Worm (Caenorhabditis elegans) whole organism, L3 larva: ENCODE data around the gene ift-74.

Source experiments
- ZK546.5 ChIP-seq: sonication (generic microtip); optimal IDR thresholded peaks from 2 replicates; lab custom pipeline; 2017; ENCODE audit warnings: missing biosample characterization, missing genetic modification characterization
- aly-2 ChIP-seq: fragments of 150-350 bp; optimal IDR thresholded peaks from 2 replicates; lab custom pipeline; 2014; ENCODE audit warnings: missing biosample characterization, missing genetic modification characterization
- ama-1 ChIP-seq: fragments of 150-350 bp; optimal IDR thresholded peaks from 2 replicates; lab custom pipeline; 2018
- ceh-28 ChIP-seq: fragments of 150-350 bp; optimal IDR thresholded peaks from 2 replicates; lab custom pipeline; 2014; ENCODE audit warnings: missing biosample characterization, missing genetic modification reagents, missing genetic modification characterization
- ceh-82 ChIP-seq: fragments of 150-350 bp; optimal IDR thresholded peaks from 2 replicates; lab custom pipeline; 2014; ENCODE audit warnings: missing biosample characterization, missing genetic modification characterization
- ceh-9 ChIP-seq: sonication (generic microtip); optimal IDR thresholded peaks from 2 replicates; lab custom pipeline; 2018; ENCODE audit warnings: missing biosample characterization, missing genetic modification characterization
- daf-12 ChIP-seq: fragments of 150-350 bp; optimal IDR thresholded peaks from 2 replicates; lab custom pipeline; 2014; ENCODE audit warnings: missing biosample characterization, missing genetic modification reagents, missing genetic modification characterization
- egl-5 ChIP-seq: fragments of 150-350 bp; optimal IDR thresholded peaks from 2 replicates; lab custom pipeline; 2017; ENCODE audit warnings: missing biosample characterization, missing genetic modification reagents, missing genetic modification characterization, inconsistent platforms
- elt-1 ChIP-seq: fragments of 150-350 bp; optimal IDR thresholded peaks from 2 replicates; lab custom pipeline; 2014; ENCODE audit warnings: missing biosample characterization, missing genetic modification characterization
- elt-2 ChIP-seq: sonication (generic microtip); optimal IDR thresholded peaks from 2 replicates; lab custom pipeline; 2016; ENCODE audit warnings: missing genetic modification reagents, mild to moderate bottlenecking, missing genetic modification characterization, missing compliant biosample characterization
- elt-3 ChIP-seq, 3 experiments: fragments of 150-350 bp in 1 of 3; sonication (generic microtip) in 2 of 3; optimal IDR thresholded peaks; 2 replicates in 2 of 3; 4 replicates in 1 of 3; lab custom pipeline; 2014 to 2017; ENCODE audit warnings: missing biosample characterization in 3 of 3, missing genetic modification characterization in 3 of 3
- eor-1 ChIP-seq, 2 experiments: fragments of 150-350 bp; optimal IDR thresholded peaks; 2 replicates each; lab custom pipeline; 2014 to 2018; ENCODE audit warnings: missing biosample characterization in 2 of 2, missing genetic modification characterization in 2 of 2
- fos-1 ChIP-seq: fragments of 150-350 bp; optimal IDR thresholded peaks from 2 replicates; lab custom pipeline; 2014; ENCODE audit warnings: missing biosample characterization, missing genetic modification characterization
- jun-1 ChIP-seq: fragments of 150-350 bp; optimal IDR thresholded peaks from 2 replicates; lab custom pipeline; 2014; ENCODE audit warnings: missing biosample characterization, missing genetic modification reagents, missing genetic modification characterization
- lin-15B ChIP-seq: fragments of 150-350 bp; optimal IDR thresholded peaks from 2 replicates; lab custom pipeline; 2014; ENCODE audit warnings: missing biosample characterization, missing genetic modification characterization
- lin-39 ChIP-seq: fragments of 150-350 bp; optimal IDR thresholded peaks from 2 replicates; lab custom pipeline; 2018; ENCODE audit warnings: missing biosample characterization, missing genetic modification reagents, missing genetic modification characterization
- lsy-12 ChIP-seq: sonication (generic microtip); optimal IDR thresholded peaks from 2 replicates; lab custom pipeline; 2016; ENCODE audit warnings: mild to moderate bottlenecking, missing genetic modification characterization, missing compliant biosample characterization
- mdl-1 ChIP-seq: fragments of 150-350 bp; optimal IDR thresholded peaks from 2 replicates; lab custom pipeline; 2014; ENCODE audit warnings: missing biosample characterization, missing genetic modification characterization
- mml-1 ChIP-seq: fragments of 150-350 bp; sonication (generic microtip); optimal IDR thresholded peaks from 3 replicates; lab custom pipeline; 2014; ENCODE audit warnings: missing biosample characterization, missing genetic modification characterization
- nfya-1 ChIP-seq: sonication (generic microtip); optimal IDR thresholded peaks from 2 replicates; lab custom pipeline; 2017; ENCODE audit warnings: missing genetic modification characterization, mild to moderate bottlenecking, missing compliant biosample characterization, antibody characterized with exemption, moderate library complexity; ENCODE audit not compliant: insufficient read depth
- nhr-11 ChIP-seq: fragments of 150-350 bp; optimal IDR thresholded peaks from 2 replicates; lab custom pipeline; 2014; ENCODE audit warnings: missing biosample characterization, missing genetic modification characterization
- nhr-12 ChIP-seq: fragments of 150-350 bp; optimal IDR thresholded peaks from 2 replicates; lab custom pipeline; 2014; ENCODE audit warnings: missing biosample characterization, missing genetic modification characterization
- nhr-237 ChIP-seq: fragments of 150-350 bp; optimal IDR thresholded peaks from 2 replicates; lab custom pipeline; 2014; ENCODE audit warnings: missing biosample characterization, missing genetic modification characterization
- nhr-25 ChIP-seq: sonication (generic microtip); optimal IDR thresholded peaks from 2 replicates; lab custom pipeline; 2017; ENCODE audit warnings: missing biosample characterization, missing genetic modification characterization
- nhr-28 ChIP-seq: fragments of 150-350 bp; optimal IDR thresholded peaks from 2 replicates; lab custom pipeline; 2014; ENCODE audit warnings: missing biosample characterization, missing genetic modification characterization
- nhr-76 ChIP-seq: fragments of 150-350 bp; sonication (generic microtip); optimal IDR thresholded peaks from 5 replicates; lab custom pipeline; 2014; ENCODE audit warnings: missing biosample characterization, missing genetic modification characterization
- pha-4 ChIP-seq: fragments of 150-350 bp; optimal IDR thresholded peaks from 2 replicates; lab custom pipeline; 2014; ENCODE audit warnings: missing biosample characterization, missing genetic modification reagents, missing genetic modification characterization
- sea-2 ChIP-seq: fragments of 150-350 bp; sonication (generic microtip); optimal IDR thresholded peaks from 4 replicates; lab custom pipeline; 2014; ENCODE audit warnings: missing biosample characterization, missing genetic modification reagents, missing genetic modification characterization
- skn-1 ChIP-seq: fragments of 150-350 bp; optimal IDR thresholded peaks from 2 replicates; lab custom pipeline; 2014; ENCODE audit warnings: missing biosample characterization, missing genetic modification characterization
- unc-39 ChIP-seq: sonication (generic microtip); optimal IDR thresholded peaks from 4 replicates; lab custom pipeline; 2017; ENCODE audit warnings: missing biosample characterization, missing genetic modification characterization
- zag-1 ChIP-seq: fragments of 150-350 bp; optimal IDR thresholded peaks from 2 replicates; lab custom pipeline; 2014; ENCODE audit warnings: missing biosample characterization, missing genetic modification characterization
- ztf-4 ChIP-seq: fragments of 150-350 bp; optimal IDR thresholded peaks from 2 replicates; lab custom pipeline; 2014; ENCODE audit warnings: missing biosample characterization, missing genetic modification characterization

ift-74 gene

ce11 chrII:6642651-6643167 is 37.1 kb upstream of the ift-74 start, which contains the start of gene T19D12.6:
TSS of gene T19D12.6 (minus strand) at chrII:6643117.
- TF ChIP-seq ama-1 (lab: Kevin White, UChicago): no peak
- peak; percentile 66 for TF ChIP-seq egl-5 (tag; lab: Kevin White, UChicago)
- peak; percentile 20 for TF ChIP-seq lin-39 (tag; lab: Kevin White, UChicago)
- no peak for TF ChIP-seq nfya-1
- TF ChIP-seq, all 47 proteins: peak for 2

- no peak for TF ChIP-seq ZK546.5 (tag; lab: Kevin White, UChicago)
- no peak for TF ChIP-seq nfya-1
- no peak for TF ChIP-seq ceh-9 (tag; lab: Kevin White, UChicago)
- TF ChIP-seq mml-1 (tag; lab: Kevin White, UChicago): no peak
- TF ChIP-seq ztf-4: no peak
Measured at ce11 chrII:6646903-6647302, 32.9 kb upstream of the ift-74 start.

- TF ChIP-seq jun-1 (tag; lab: Kevin White, UChicago): no peak
- TF ChIP-seq ceh-9 (tag; lab: Kevin White, UChicago): no peak
- TF ChIP-seq elt-3 (tag; optimal IDR thresholded peaks at IDR 0.05; lab: Kevin White, UChicago): no peak
- no peak for TF ChIP-seq eor-1 (tag; optimal IDR thresholded peaks at IDR 0.05; lab: Kevin White, UChicago)
- no peak for TF ChIP-seq lin-39 (tag; lab: Kevin White, UChicago)
- no peak for TF ChIP-seq aly-2 (tag; lab: Kevin White, UChicago)
- no peak for TF ChIP-seq skn-1 (tag; lab: Kevin White, UChicago)
- no peak for TF ChIP-seq fos-1 (tag; lab: Kevin White, UChicago)
- TF ChIP-seq daf-12 (tag; lab: Kevin White, UChicago): no peak
- no peak for TF ChIP-seq nhr-25 (tag; lab: Kevin White, UChicago)
Measured at ce11 chrII:6649026-6649425, 30.8 kb upstream of the ift-74 start, which contains the start of gene oig-8. TSS of gene oig-8 (minus strand) at chrII:6649126.

ce11 chrII:6651719-6652118 is 28.1 kb upstream of the ift-74 start, which contains the start of gene sra-26:
TSS of gene sra-26 (minus strand) at chrII:6651819.
- no peak for TF ChIP-seq elt-1 (tag; lab: Kevin White, UChicago)
- no peak for TF ChIP-seq sea-2
- no peak for TF ChIP-seq lsy-12 (tag; lab: Kevin White, UChicago)
- TF ChIP-seq nhr-237 (tag; lab: Kevin White, UChicago): no peak
- no peak for TF ChIP-seq nhr-28 (tag; lab: Kevin White, UChicago)
- TF ChIP-seq nhr-12 (tag; lab: Kevin White, UChicago): no peak
- TF ChIP-seq ceh-28 (tag; lab: Kevin White, UChicago): no peak
- TF ChIP-seq lin-15B (tag; lab: Kevin White, UChicago): no peak
- TF ChIP-seq nhr-11 (tag; lab: Kevin White, UChicago): no peak
- no peak for TF ChIP-seq unc-39 (tag; lab: Kevin White, UChicago)
- TF ChIP-seq zag-1 (tag; lab: Kevin White, UChicago): no peak
- no peak for TF ChIP-seq nhr-76 (tag; lab: Kevin White, UChicago)
- TF ChIP-seq jun-1 (tag; lab: Kevin White, UChicago): no peak
- no peak for TF ChIP-seq skn-1 (tag; lab: Kevin White, UChicago)
- no peak for TF ChIP-seq mdl-1 (tag; lab: Kevin White, UChicago)
- no peak for TF ChIP-seq ceh-82 (tag; lab: Kevin White, UChicago)
- no peak for TF ChIP-seq mml-1 (tag; lab: Kevin White, UChicago)
- no peak for TF ChIP-seq fos-1 (tag; lab: Kevin White, UChicago)
- no peak for TF ChIP-seq pha-4
- TF ChIP-seq, all 47 proteins: peak for 0

- no peak for TF ChIP-seq nhr-76 (tag; lab: Kevin White, UChicago)
Measured at ce11 chrII:6654284-6654683, 25.5 kb upstream of the ift-74 start, which contains the start of gene T19D12.9. TSS of gene T19D12.9 (minus strand) at chrII:6654384.

- TF ChIP-seq daf-12 (tag; lab: Kevin White, UChicago): no peak
- TF ChIP-seq elt-2 (tag; lab: Kevin White, UChicago): no peak
Measured at ce11 chrII:6658766-6659165, 21.1 kb upstream of the ift-74 start, which contains the start of gene T19D12.10. TSS of gene T19D12.10 (minus strand) at chrII:6658866.
